Worm (Caenorhabditis elegans) whole organism, early embryonic: ENCODE measurements around the gene F46B6.4.

Experiments
- B0310.2 ChIP-seq: sonication (generic microtip); optimal IDR thresholded peaks from 2 replicates; lab custom pipeline; 2016; ENCODE audit warnings: mild to moderate bottlenecking, missing genetic modification characterization, missing compliant biosample characterization
- ama-1 ChIP-seq: fragments of 150-350 bp; optimal IDR thresholded peaks from 2 replicates; lab custom pipeline; 2014
- flt-1 ChIP-seq: fragments of 200-800 bp; sonication (Bioruptor generic); IDR thresholded peaks from 2 replicates; pipeline ENCODE4 v1.3.6; 2022; ENCODE audit warnings: missing genetic modification characterization, missing compliant biosample characterization
- hnd-1 ChIP-seq: sonication (generic microtip); optimal IDR thresholded peaks from 2 replicates; lab custom pipeline; 2016; ENCODE audit warnings: missing genetic modification characterization, missing compliant biosample characterization
- pes-1 ChIP-seq: fragments of 200-800 bp; sonication (Bioruptor generic); IDR thresholded peaks from 2 replicates; pipeline ENCODE4 v1.3.6; 2022; ENCODE audit warnings: missing genetic modification reagents, missing genetic modification characterization, missing compliant biosample characterization
- sea-1 ChIP-seq: fragments of 200-800 bp; sonication (Bioruptor generic); conservative IDR thresholded peaks from 2 replicates; pipeline ENCODE4 v1.3.6; 2022; ENCODE audit warnings: missing genetic modification characterization, missing compliant biosample characterization
- tbx-11 ChIP-seq: fragments of 200-800 bp; sonication (Bioruptor generic); IDR thresholded peaks from 2 replicates; pipeline ENCODE4 v1.3.6; 2022; ENCODE audit warnings: missing genetic modification characterization, missing compliant biosample characterization
- tbx-37 ChIP-seq: fragments of 200-800 bp; sonication (Bioruptor generic); conservative IDR thresholded peaks from 2 replicates; pipeline ENCODE4 v1.3.6; 2022; ENCODE audit warnings: missing genetic modification reagents, missing genetic modification characterization, missing compliant biosample characterization
- tra-4 ChIP-seq: sonication (generic microtip); optimal IDR thresholded peaks from 2 replicates; lab custom pipeline; 2017; ENCODE audit warnings: missing genetic modification characterization, missing compliant biosample characterization

- no peak for TF ChIP-seq ama-1 (lab: Kevin White, UChicago)
- TF ChIP-seq tra-4, result no peak
- TF ChIP-seq tbx-37, result no peak
- no peak for TF ChIP-seq hnd-1 (tag; lab: Kevin White, UChicago)
- TF ChIP-seq flt-1 (GFP tag; lab: Robert Waterston, UW), result no peak
- TF ChIP-seq tbx-11 (GFP tag; lab: Robert Waterston, UW), result no peak
- no peak for TF ChIP-seq sea-1 (GFP tag; lab: Robert Waterston, UW)
- TF ChIP-seq B0310.2 (tag; lab: Kevin White, UChicago), result no peak
- no peak for TF ChIP-seq pes-1 (GFP tag; lab: Robert Waterston, UW)
Observed at ce11 chrV:9798212-9798611, 18.9 kb upstream of the F46B6.4 start.
